Fruit fly (Drosophila melanogaster) whole organism, embryonic: ENCODE data around the gene CG33947.

Source experiments
- Antp ChIP-seq: fragments of 200-800 bp; sonication (Bioruptor generic); optimal IDR thresholded peaks from 3 replicates; lab custom pipeline; 2016; ENCODE audit warnings: missing biosample characterization, missing genetic modification characterization
- CG10565 ChIP-seq: fragments of 200-800 bp; sonication (Bioruptor generic); optimal IDR thresholded peaks from 3 replicates; lab custom pipeline; 2016; ENCODE audit warnings: missing biosample characterization, mild to moderate bottlenecking, missing genetic modification characterization
- CG14050 ChIP-seq: fragments of 200-800 bp; sonication (Bioruptor generic); IDR thresholded peaks from 3 replicates; pipeline ENCODE4 v1.3.6; 2022; ENCODE audit warnings: missing biosample characterization, missing genetic modification characterization
- CG1603 ChIP-seq: fragments of 200-800 bp; sonication (Bioruptor generic); optimal IDR thresholded peaks from 2 replicates; lab custom pipeline; 2019; ENCODE audit warnings: missing biosample characterization, mild to moderate bottlenecking, missing genetic modification characterization, moderate library complexity
- CG17361 ChIP-seq: fragments of 200-800 bp; sonication (Bioruptor generic); IDR thresholded peaks from 3 replicates; pipeline ENCODE4 v1.3.6; 2022; ENCODE audit warnings: missing biosample characterization, missing genetic modification characterization
- CG32772 ChIP-seq: fragments of 200-800 bp; sonication (Bioruptor generic); IDR thresholded peaks from 2 replicates; pipeline ENCODE4 v1.3.6; 2022; ENCODE audit warnings: missing biosample characterization, missing genetic modification characterization
- CG4404 ChIP-seq: fragments of 200-800 bp; sonication (Bioruptor generic); IDR thresholded peaks from 2 replicates; pipeline ENCODE4 v1.3.6; 2022; ENCODE audit warnings: missing biosample characterization, missing genetic modification characterization
- CG6683 ChIP-seq: fragments of 200-800 bp; sonication (Bioruptor generic); optimal IDR thresholded peaks from 2 replicates; lab custom pipeline; 2017; ENCODE audit warnings: missing biosample characterization, mild to moderate bottlenecking, missing genetic modification characterization, missing genetic modification reagents
- CG7786 ChIP-seq: fragments of 200-800 bp; sonication (Bioruptor generic); optimal IDR thresholded peaks from 2 replicates; lab custom pipeline; 2016; ENCODE audit warnings: missing biosample characterization, missing genetic modification characterization
- CG7963 ChIP-seq: fragments of 200-800 bp; sonication (Bioruptor generic); IDR thresholded peaks from 3 replicates; pipeline ENCODE4 v1.3.6; 2022; ENCODE audit warnings: missing biosample characterization, missing genetic modification characterization; ENCODE audit not compliant: partially characterized antibody
- CHES-1-like ChIP-seq: fragments of 200-800 bp; sonication (Bioruptor generic); optimal IDR thresholded peaks from 2 replicates; lab custom pipeline; 2016; ENCODE audit warnings: missing biosample characterization, missing genetic modification characterization
- Camta ChIP-seq: fragments of 200-800 bp; sonication (Bioruptor generic); optimal IDR thresholded peaks from 2 replicates; lab custom pipeline; 2016; ENCODE audit warnings: missing biosample characterization, missing genetic modification characterization
- D ChIP-seq, 2 experiments: fragments of 200-800 bp in 1 of 2; fragments of >200 bp in 1 of 2; sonication (Bioruptor generic) in 1 of 2; optimal IDR thresholded peaks; 2 replicates in 1 of 2; 3 replicates in 1 of 2; lab custom pipeline; 2017; ENCODE audit warnings: mild to moderate bottlenecking in 1 of 2, missing biosample characterization in 1 of 2, missing genetic modification characterization in 1 of 2, missing genetic modification reagents in 1 of 2
- Doc2 ChIP-seq: fragments of 200-800 bp; sonication (Bioruptor generic); IDR thresholded peaks from 2 replicates; pipeline ENCODE4 v1.3.6; 2022; ENCODE audit warnings: missing biosample characterization, missing genetic modification characterization
- Drgx ChIP-seq: fragments of 200-800 bp; sonication (Bioruptor generic); IDR thresholded peaks from 2 replicates; pipeline ENCODE4 v1.3.6; 2022; ENCODE audit warnings: missing biosample characterization, missing genetic modification characterization
- Elba2 ChIP-seq: fragments of 200-800 bp; sonication (Bioruptor generic); optimal IDR thresholded peaks from 3 replicates; lab custom pipeline; 2016; ENCODE audit warnings: missing biosample characterization, missing genetic modification characterization
- HmgZ ChIP-seq: fragments of 200-800 bp; sonication (Bioruptor generic); optimal IDR thresholded peaks from 2 replicates; lab custom pipeline; 2018; ENCODE audit warnings: missing biosample characterization, mild to moderate bottlenecking, missing genetic modification characterization
- Mad ChIP-seq: fragments of 200-800 bp; sonication (Bioruptor generic); optimal IDR thresholded peaks from 2 replicates; lab custom pipeline; 2016; ENCODE audit warnings: missing biosample characterization, missing genetic modification characterization
- Med ChIP-seq: fragments of 200-800 bp; sonication (Bioruptor generic); peaks from one replicate; lab custom pipeline; 2016; ENCODE audit warnings: missing biosample characterization, missing genetic modification characterization, mild to moderate bottlenecking, inconsistent platforms, moderate library complexity
- Mes4 ChIP-seq: fragments of 200-800 bp; sonication (Bioruptor generic); optimal IDR thresholded peaks from 2 replicates; lab custom pipeline; 2016; ENCODE audit warnings: missing biosample characterization, missing genetic modification characterization
- Myb ChIP-seq: fragments of 200-800 bp; sonication (Bioruptor generic); optimal IDR thresholded peaks from 2 replicates; lab custom pipeline; 2016; ENCODE audit warnings: missing biosample characterization, missing genetic modification characterization
- Nf-YB ChIP-seq: fragments of 200-800 bp; sonication (Bioruptor generic); optimal IDR thresholded peaks from 3 replicates; lab custom pipeline; 2019; ENCODE audit warnings: missing biosample characterization, mild to moderate bottlenecking, missing genetic modification characterization, moderate library complexity
- Pdp1 ChIP-seq, 2 experiments: fragments of 200-800 bp; sonication (Bioruptor generic); optimal IDR thresholded peaks; 3 replicates each; lab custom pipeline; 2016; ENCODE audit warnings: missing biosample characterization in 2 of 2, missing genetic modification characterization in 2 of 2, mild to moderate bottlenecking in 1 of 2, moderate library complexity in 1 of 2
- Sin3A ChIP-seq: fragments of >200 bp; optimal IDR thresholded peaks from 2 replicates; lab custom pipeline; 2018
- Trl ChIP-seq, 3 experiments: fragments of >200 bp in 2 of 3; fragments of 200-800 bp in 1 of 3; sonication (Bioruptor generic) in 1 of 3; optimal IDR thresholded peaks; 2 replicates in 1 of 3; 3 replicates in 2 of 3; lab custom pipeline; 2016 to 2017; ENCODE audit warnings: missing biosample characterization in 1 of 3, missing genetic modification characterization in 1 of 3
- YL-1 ChIP-seq: fragments of 200-800 bp; sonication (Bioruptor generic); optimal IDR thresholded peaks from 3 replicates; lab custom pipeline; 2017; ENCODE audit warnings: missing biosample characterization, mild to moderate bottlenecking, missing genetic modification characterization
- ash1 ChIP-seq: fragments of 200-800 bp; sonication (Bioruptor generic); optimal IDR thresholded peaks from 2 replicates; lab custom pipeline; 2018; ENCODE audit warnings: missing biosample characterization, mild to moderate bottlenecking, missing genetic modification characterization
- bowl ChIP-seq: fragments of 200-800 bp; sonication (Bioruptor generic); IDR thresholded peaks from 2 replicates; pipeline ENCODE4 v1.3.6; 2022; ENCODE audit warnings: missing biosample characterization, missing genetic modification characterization
- btn ChIP-seq: fragments of 200-800 bp; sonication (Bioruptor generic); optimal IDR thresholded peaks from 2 replicates; lab custom pipeline; 2016; ENCODE audit warnings: missing biosample characterization, missing genetic modification characterization
- dimm ChIP-seq: fragments of 200-800 bp; sonication (Bioruptor generic); IDR thresholded peaks from 2 replicates; pipeline ENCODE4 v1.3.6; 2022; ENCODE audit warnings: missing biosample characterization, missing genetic modification characterization
- dpn ChIP-seq, 2 experiments: fragments of 200-800 bp; sonication (Bioruptor generic); optimal IDR thresholded peaks; 3 replicates each; lab custom pipeline; 2016; ENCODE audit warnings: missing biosample characterization in 2 of 2, missing genetic modification characterization in 2 of 2
- esg ChIP-seq: fragments of 200-800 bp; sonication (Bioruptor generic); conservative IDR thresholded peaks from 2 replicates; pipeline ENCODE4 v1.3.6; 2022; ENCODE audit warnings: missing biosample characterization, missing genetic modification characterization
- eve ChIP-seq, 2 experiments: fragments of >200 bp; optimal IDR thresholded peaks; 2 replicates each; lab custom pipeline; 2017; ENCODE audit warnings: missing biosample characterization in 2 of 2, missing genetic modification characterization in 2 of 2
- h ChIP-seq: fragments of >200 bp; optimal IDR thresholded peaks from 2 replicates; lab custom pipeline; 2017
- hth ChIP-seq: fragments of >200 bp; optimal IDR thresholded peaks from 2 replicates; lab custom pipeline; 2017; ENCODE audit warnings: inconsistent platforms
- kah ChIP-seq: fragments of 200-800 bp; sonication (Bioruptor generic); optimal IDR thresholded peaks from 2 replicates; lab custom pipeline; 2018; ENCODE audit warnings: missing biosample characterization, mild to moderate bottlenecking, missing genetic modification characterization
- kni ChIP-seq: fragments of 200-800 bp; sonication (Bioruptor generic); optimal IDR thresholded peaks from 3 replicates; lab custom pipeline; 2017; ENCODE audit warnings: mild to moderate bottlenecking, missing biosample characterization, missing genetic modification reagents, missing genetic modification characterization
- nau ChIP-seq: fragments of 200-800 bp; sonication (Bioruptor generic); optimal IDR thresholded peaks from 3 replicates; lab custom pipeline; 2017; ENCODE audit warnings: missing biosample characterization, mild to moderate bottlenecking, missing genetic modification characterization, missing genetic modification reagents
- pb ChIP-seq: fragments of 200-800 bp; sonication (Bioruptor generic); optimal IDR thresholded peaks from 3 replicates; lab custom pipeline; 2016; ENCODE audit warnings: missing biosample characterization, missing genetic modification characterization
- phol ChIP-seq: fragments of 200-800 bp; sonication (Bioruptor generic); optimal IDR thresholded peaks from 3 replicates; lab custom pipeline; 2018; ENCODE audit warnings: missing biosample characterization, mild to moderate bottlenecking, missing genetic modification characterization, moderate library complexity
- sna ChIP-seq: fragments of 200-800 bp; sonication (Bioruptor generic); IDR thresholded peaks from 2 replicates; pipeline ENCODE4 v1.3.6; 2022; ENCODE audit warnings: missing biosample characterization, missing genetic modification characterization; ENCODE audit not compliant: partially characterized antibody
- stc ChIP-seq: fragments of 200-800 bp; sonication (Bioruptor generic); IDR thresholded peaks from 2 replicates; pipeline ENCODE4 v1.3.6; 2022; ENCODE audit warnings: missing biosample characterization, missing genetic modification characterization
- tin ChIP-seq: fragments of 200-800 bp; sonication (Bioruptor generic); optimal IDR thresholded peaks from 3 replicates; lab custom pipeline; 2016; ENCODE audit warnings: missing biosample characterization, missing genetic modification characterization
- ttk ChIP-seq: fragments of 200-800 bp; sonication (Bioruptor generic); IDR thresholded peaks from 2 replicates; pipeline ENCODE4 v2.1.2; 2022; ENCODE audit warnings: missing biosample characterization, missing genetic modification characterization
- twi ChIP-seq: fragments of 200-800 bp; optimal IDR thresholded peaks from 2 replicates; lab custom pipeline; 2019; ENCODE audit warnings: missing biosample characterization, mild to moderate bottlenecking, missing genetic modification characterization, moderate library complexity
- unc-4 ChIP-seq: fragments of 200-800 bp; sonication (Bioruptor generic); IDR thresholded peaks from 2 replicates; pipeline ENCODE4 v1.3.6; 2022; ENCODE audit warnings: missing biosample characterization, missing genetic modification characterization; ENCODE audit not compliant: partially characterized antibody
- wdn ChIP-seq: fragments of 200-800 bp; sonication (Bioruptor generic); IDR thresholded peaks from 2 replicates; pipeline ENCODE4 v1.3.6; 2022; ENCODE audit warnings: missing biosample characterization, missing genetic modification characterization
- zen ChIP-seq: fragments of 200-800 bp; sonication (Bioruptor generic); optimal IDR thresholded peaks from 3 replicates; lab custom pipeline; 2018; ENCODE audit warnings: missing biosample characterization, mild to moderate bottlenecking, missing genetic modification characterization, moderate library complexity
- zfh1 ChIP-seq: fragments of 200-800 bp; sonication (Bioruptor generic); IDR thresholded peaks from 3 replicates; pipeline ENCODE4 v1.3.6; 2022; ENCODE audit warnings: missing biosample characterization, missing genetic modification characterization

CG33947 gene

dm6 chr3L:11097982-11098663, 1.8 kb downstream of the CG33947 start, which contains the start of the genes Irbp18 and APP-BP1 (continued):
- TF ChIP-seq h (lab: Kevin White, UChicago), result no peak
- TF ChIP-seq wdn (GFP tag; lab: Robert Waterston, UW), result peak; percentile 87
- TF ChIP-seq zfh1 (GFP tag; lab: Robert Waterston, UW), result peak; percentile 84
- peak; percentile 86 for TF ChIP-seq CG32772 (GFP tag; lab: Robert Waterston, UW)
- TF ChIP-seq kni (GFP tag; lab: Kevin White, UChicago), result peak; percentile 78
- peak; percentile 84 for TF ChIP-seq stc
- peak; percentile 96 for TF ChIP-seq HmgZ (tag; lab: Kevin White, UChicago)
- peak; percentile 11 for TF ChIP-seq ash1 (GFP tag; lab: Kevin White, UChicago)
- TF ChIP-seq eve (GFP tag; optimal IDR thresholded peaks at IDR 0.05; lab: Kevin White, UChicago), result no peak
- peak; percentile 78 for TF ChIP-seq Nf-YB (GFP tag; lab: Kevin White, UChicago)
- TF ChIP-seq CG1603 (tag; lab: Kevin White, UChicago), result peak; percentile 88
- peak; percentile 74 for TF ChIP-seq CG14050
- TF ChIP-seq Med, result peak; percentile 99
- TF ChIP-seq hth (lab: Kevin White, UChicago), result no peak
- peak; percentile 91 for TF ChIP-seq btn
- peak; percentile 87 for TF ChIP-seq Sin3A (lab: Kevin White, UChicago)
- TF ChIP-seq CG7963 (GFP tag; lab: Robert Waterston, UW), result no peak
- peak; percentile 85 for TF ChIP-seq zen
- TF ChIP-seq ttk (GFP tag; lab: Robert Waterston, UW), result peak; percentile 75
- no peak for TF ChIP-seq sna (GFP tag; lab: Robert Waterston, UW)
- peak; percentile 89 for TF ChIP-seq CG10565 (GFP tag; lab: Kevin White, UChicago)
- TF ChIP-seq dimm, result peak; percentile 59; the same call in 1 of the 2 replicates
- no peak for TF ChIP-seq Trl (optimal IDR thresholded peaks at IDR 0.05; lab: Kevin White, UChicago)
- peak; percentile 92 for TF ChIP-seq Trl (GFP tag; optimal IDR thresholded peaks at IDR 0.05; lab: Kevin White, UChicago)
- TF ChIP-seq Elba2 (GFP tag; lab: Kevin White, UChicago), result peak; percentile 97
- TF ChIP-seq dpn (GFP tag; optimal IDR thresholded peaks at IDR 0.05; lab: Kevin White, UChicago), result peak; percentile 93 to 95
- peak; percentile 89 for TF ChIP-seq CHES-1-like (GFP tag; lab: Kevin White, UChicago)
- TF ChIP-seq phol (tag; lab: Kevin White, UChicago), result peak; percentile 93
- no peak for TF ChIP-seq D (optimal IDR thresholded peaks at IDR 0.05; lab: Kevin White, UChicago)
- TF ChIP-seq D (GFP tag; optimal IDR thresholded peaks at IDR 0.05; lab: Kevin White, UChicago), result peak; percentile 92
- TF ChIP-seq CG7786 (GFP tag; lab: Kevin White, UChicago), result peak; percentile 94
- peak; percentile 77 for TF ChIP-seq twi (tag; lab: Kevin White, UChicago)
- peak; percentile 36; the same call in 1 of the 2 replicates for TF ChIP-seq Doc2 (GFP tag; lab: Robert Waterston, UW)
- peak; percentile 73 for TF ChIP-seq CG4404 (GFP tag; lab: Robert Waterston, UW)
- TF ChIP-seq Camta (GFP tag; lab: Kevin White, UChicago), result peak; percentile 94
- peak; percentile 90 for TF ChIP-seq Mes4 (GFP tag; lab: Kevin White, UChicago)
- peak; percentile 97 for TF ChIP-seq CG17361 (GFP tag; lab: Robert Waterston, UW)
- TF ChIP-seq Pdp1 (GFP tag; optimal IDR thresholded peaks at IDR 0.05; lab: Kevin White, UChicago), result peak; percentile 92 to 96
- peak; percentile 68 for TF ChIP-seq kah
- TF ChIP-seq pb (GFP tag; lab: Kevin White, UChicago), result peak; percentile 81
- TF ChIP-seq YL-1 (GFP tag; lab: Kevin White, UChicago), result peak; percentile 88
- TF ChIP-seq CG6683 (GFP tag; lab: Kevin White, UChicago), result peak; percentile 88
- peak; percentile 96 for TF ChIP-seq Mad (GFP tag; lab: Kevin White, UChicago)
- no peak for TF ChIP-seq bowl
- peak; percentile 91 for TF ChIP-seq Drgx (GFP tag; lab: Robert Waterston, UW)
- peak; percentile 86 for TF ChIP-seq Antp (GFP tag; lab: Kevin White, UChicago)
- TF ChIP-seq tin, result peak; percentile 94
- TF ChIP-seq esg, result peak; percentile 83
- peak; percentile 32; the same call in 1 of the 2 replicates for TF ChIP-seq unc-4
- TF ChIP-seq Myb (GFP tag; lab: Kevin White, UChicago), result peak; percentile 83
- peak; percentile 92 for TF ChIP-seq nau
